Worm (Caenorhabditis elegans): Measurements from ENCODE around the gene pccb-1.

ce11 chrX:3102165-3102564 is 12.8 kb downstream of the pccb-1 start, which contains the start of gene ztf-13:
- TF ChIP-seq him-1 (tag; optimal IDR thresholded peaks at IDR 0.05) = no peak
- TF ChIP-seq W03F9.2 (tag; optimal IDR thresholded peaks at IDR 0.05) = no peak
